Fruit fly (Drosophila melanogaster): ENCODE results near the gene CG7631.

CG7631 gene

DNA sequence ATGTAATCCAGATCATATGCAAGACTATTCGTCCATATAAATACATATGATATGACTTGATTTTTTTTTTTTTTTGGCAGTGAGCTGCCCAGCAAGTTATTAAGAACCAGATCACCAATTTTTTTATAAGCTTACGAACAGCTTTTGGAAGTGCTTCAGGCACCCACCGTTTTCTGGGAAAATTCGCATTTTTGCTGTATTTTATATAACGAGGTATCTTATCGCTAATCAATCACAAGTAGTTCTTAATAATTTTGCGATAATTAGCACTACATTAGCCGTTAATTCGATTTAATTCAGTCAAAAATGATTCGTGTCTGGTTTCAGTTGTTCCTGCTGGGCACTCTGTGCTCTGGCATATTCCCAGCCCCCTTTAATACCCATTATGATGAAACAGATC lies at the start of gene CG7631:
Gene CG7631 (plus strand): TSS at position 301 of the 400 bp plus-strand sequence.
- TF ChIP-seq Ets65A (GFP tag) (peak; percentile 20), MESR4 (GFP tag; optimal IDR thresholded peaks at IDR 0.05) (no peak), CG12071 (GFP tag; optimal IDR thresholded peaks at IDR 0.05) (no peak)

- no peak for TF ChIP-seq CG5180 (GFP tag; optimal IDR thresholded peaks at IDR 0.05)
- TF ChIP-seq CG8290 (GFP tag; optimal IDR thresholded peaks at IDR 0.05), result no peak
- TF ChIP-seq CG8290 (tag; optimal IDR thresholded peaks at IDR 0.05), result no peak
- peak; percentile 69 for TF ChIP-seq Vsx1 (GFP tag; optimal IDR thresholded peaks at IDR 0.05)
- TF ChIP-seq CG4854 (GFP tag; optimal IDR thresholded peaks at IDR 0.05), result no peak
- TF ChIP-seq CG3995 (GFP tag; optimal IDR thresholded peaks at IDR 0.05), result peak; percentile 72
- no peak for TF ChIP-seq hbn (GFP tag; IDR thresholded peaks at IDR 0.05; ENCODE audit: partially characterized antibody)
- TF ChIP-seq CG9876 (GFP tag; optimal IDR thresholded peaks at IDR 0.05), result no peak
- TF ChIP-seq kay (GFP tag; optimal IDR thresholded peaks at IDR 0.05), result peak; percentile 26
- no peak for TF ChIP-seq CG4404 (GFP tag; IDR thresholded peaks at IDR 0.05)
Observed at dm6 chr2L:15609139-15609538, 19.3 kb upstream of the CG7631 start.

DNA sequence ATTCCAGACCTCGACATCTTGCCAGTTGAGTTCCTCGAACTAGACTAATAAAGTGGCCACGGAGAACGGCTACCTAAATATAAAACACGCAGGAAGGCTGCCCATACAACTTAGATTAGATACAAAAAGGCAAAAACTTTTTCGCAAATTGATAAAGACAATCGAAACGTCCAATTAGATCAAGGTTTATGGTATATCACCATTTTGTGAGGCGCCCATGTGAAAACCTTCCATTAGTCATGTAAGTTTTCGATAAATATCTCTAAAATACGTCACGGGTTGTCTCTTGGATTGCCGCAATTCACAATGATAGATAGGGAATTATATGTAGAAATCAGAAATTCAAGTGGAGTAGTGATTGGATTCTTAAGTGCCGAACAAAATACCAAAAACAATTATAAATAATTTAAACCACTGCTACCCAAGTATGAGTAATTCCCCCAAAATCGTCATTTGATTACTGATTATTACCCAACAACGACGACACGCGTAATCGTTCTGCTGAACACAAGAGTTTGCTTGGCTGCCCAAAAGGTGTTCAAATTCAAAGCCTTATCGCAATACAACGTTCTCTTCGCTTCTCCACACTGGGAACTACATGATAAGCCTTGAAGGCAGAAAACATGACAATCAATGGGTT lies 16.7 kb upstream of the CG7631 start, which contains the start of gene CG15255:
Gene CG15255 (minus strand): TSS at position 51 of the 640 bp plus-strand sequence.
- TF ChIP-seq sens-2 (GFP tag; IDR thresholded peaks at IDR 0.05) (0 out of 2 replicates have a peak, but pooled peaks have one; percentile 37), Oaz (GFP tag; IDR thresholded peaks at IDR 0.05) (no peak), exex (tag; optimal IDR thresholded peaks at IDR 0.05) (peak; percentile 100), CG14050 (GFP tag; IDR thresholded peaks at IDR 0.05) (no peak), Nf-YC (tag; optimal IDR thresholded peaks at IDR 0.05) (no peak), Usf (GFP tag; optimal IDR thresholded peaks at IDR 0.05) (no peak), sd (tag; optimal IDR thresholded peaks at IDR 0.05) (peak; percentile 62), Lim3 (GFP tag; IDR thresholded peaks at IDR 0.05) (peak; percentile 24; the same call in 1 of the 2 replicates), grn (GFP tag; optimal IDR thresholded peaks at IDR 0.05) (peak; percentile 69), CG34376 (GFP tag; optimal IDR thresholded peaks at IDR 0.05) (peak; percentile 67), sug (tag; optimal IDR thresholded peaks at IDR 0.05) (peak; percentile 50), lab (GFP tag; optimal IDR thresholded peaks at IDR 0.05) (peak; percentile 4), Ets65A (GFP tag) (peak; percentile 56), mirr (GFP tag; optimal IDR thresholded peaks at IDR 0.05) (peak; percentile 86), gro (GFP tag; optimal IDR thresholded peaks at IDR 0.05) (peak; percentile 3), HmgZ (tag; optimal IDR thresholded peaks at IDR 0.05) (peak; percentile 30), Pdp1 (GFP tag; optimal IDR thresholded peaks at IDR 0.05) (peak in 1 of 2 experiments; percentile 90), pb (GFP tag; optimal IDR thresholded peaks at IDR 0.05) (no peak)

- no peak for TF ChIP-seq dmrt99B (tag; optimal IDR thresholded peaks at IDR 0.05)
- TF ChIP-seq CG3995 (GFP tag; optimal IDR thresholded peaks at IDR 0.05), result peak; percentile 95
- no peak for TF ChIP-seq cato (GFP tag; optimal IDR thresholded peaks at IDR 0.05; ENCODE audit: borderline replicate concordance)
- TF ChIP-seq Fer1 (GFP tag; optimal IDR thresholded peaks at IDR 0.05), result no peak
- no peak for TF ChIP-seq CG4707 (GFP tag; optimal IDR thresholded peaks at IDR 0.05)
- TF ChIP-seq unpg (GFP tag; optimal IDR thresholded peaks at IDR 0.05), result no peak
- TF ChIP-seq stwl (tag; optimal IDR thresholded peaks at IDR 0.05), result peak; percentile 5
- TF ChIP-seq aop (GFP tag; IDR thresholded peaks at IDR 0.05), result no peak
- no peak for TF ChIP-seq nom (GFP tag; optimal IDR thresholded peaks at IDR 0.05)
- TF ChIP-seq Jarid2 (GFP tag; optimal IDR thresholded peaks at IDR 0.05), result no peak
- TF ChIP-seq pzg (GFP tag; optimal IDR thresholded peaks at IDR 0.05), result no peak
- TF ChIP-seq Adf1 (GFP tag; IDR thresholded peaks at IDR 0.05), result no peak
- no peak for TF ChIP-seq nerfin-1 (tag; optimal IDR thresholded peaks at IDR 0.05)
- TF ChIP-seq CG4617 (GFP tag; optimal IDR thresholded peaks at IDR 0.05; ENCODE audit: borderline replicate concordance), result no peak
Observed at dm6 chr2L:15613285-15613912, 15.1 kb upstream of the CG7631 start, which contains the start of gene Semp1. Semp1 (minus strand) TSS chr2L:15613335.
